Worm (Caenorhabditis elegans) whole organism, L4/young adult: ENCODE data around the gene C34C12.9.

ENCODE experiments used
- W03F9.2 ChIP-seq: fragments of 150-350 bp; optimal IDR thresholded peaks from 2 replicates; lab custom pipeline; 2014; ENCODE audit warnings: missing biosample characterization, missing genetic modification characterization
- dao-5 ChIP-seq: sonication (generic microtip); optimal IDR thresholded peaks from 2 replicates; lab custom pipeline; 2016; ENCODE audit warnings: missing genotype, missing genetic modification characterization, moderate library complexity, missing compliant biosample characterization
- him-1 ChIP-seq: sonication (generic microtip); optimal IDR thresholded peaks from 2 replicates; lab custom pipeline; 2016; ENCODE audit warnings: missing genotype, missing genetic modification reagents, missing genetic modification characterization, missing compliant biosample characterization

The C34C12.9 gene

DNA sequence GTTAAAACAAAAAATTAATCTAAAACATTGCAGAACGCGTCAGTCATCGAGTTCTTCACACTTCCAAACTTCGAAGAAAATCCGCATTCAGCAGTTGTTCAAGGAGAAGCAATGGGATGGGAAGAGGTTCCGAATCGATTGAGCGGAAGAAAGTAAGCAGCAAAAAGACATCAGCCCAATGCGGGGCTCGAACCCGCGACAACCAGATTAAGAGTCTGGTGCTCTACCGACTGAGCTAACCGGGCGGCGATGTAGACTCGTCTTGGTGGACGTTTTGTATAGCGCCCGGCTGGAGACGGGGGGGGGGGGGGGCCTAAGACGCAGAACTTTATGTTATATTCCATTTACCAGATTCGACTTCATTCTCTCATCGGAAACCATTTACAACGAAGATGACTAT, 48.6 kb downstream of the C34C12.9 start:
- no peak for TF ChIP-seq dao-5 (tag; lab: Kevin White, UChicago)
- no peak for TF ChIP-seq him-1 (tag; lab: Kevin White, UChicago)
- no peak for TF ChIP-seq W03F9.2 (tag; lab: Kevin White, UChicago)

DNA sequence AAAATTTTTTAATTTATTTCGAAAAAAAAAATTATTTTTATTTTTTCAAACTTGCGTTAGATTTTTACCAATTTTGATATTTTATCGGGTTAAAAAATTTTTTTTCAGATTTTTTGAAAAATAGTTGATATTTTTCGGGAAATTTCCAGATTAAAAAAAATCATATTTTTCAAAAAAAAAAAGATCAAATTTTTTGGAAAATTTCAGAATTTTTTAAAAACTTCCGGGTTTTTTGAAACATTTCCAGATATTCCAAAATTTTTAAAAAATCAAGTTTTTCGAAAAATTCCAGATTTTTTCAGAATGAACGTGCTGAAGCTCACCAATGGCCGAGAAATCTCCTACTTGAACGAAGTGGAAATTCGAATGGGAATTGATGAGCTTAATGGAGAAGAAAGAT, 49.9 kb downstream of the C34C12.9 start, which contains the start of gene metl-18:
metl-18 (plus strand) TSS at position 301 of the 400 bp plus-strand sequence.
- no peak for TF ChIP-seq dao-5 (tag; lab: Kevin White, UChicago)
- no peak for TF ChIP-seq him-1 (tag; lab: Kevin White, UChicago)
- TF ChIP-seq W03F9.2 (tag; lab: Kevin White, UChicago) = no peak

DNA sequence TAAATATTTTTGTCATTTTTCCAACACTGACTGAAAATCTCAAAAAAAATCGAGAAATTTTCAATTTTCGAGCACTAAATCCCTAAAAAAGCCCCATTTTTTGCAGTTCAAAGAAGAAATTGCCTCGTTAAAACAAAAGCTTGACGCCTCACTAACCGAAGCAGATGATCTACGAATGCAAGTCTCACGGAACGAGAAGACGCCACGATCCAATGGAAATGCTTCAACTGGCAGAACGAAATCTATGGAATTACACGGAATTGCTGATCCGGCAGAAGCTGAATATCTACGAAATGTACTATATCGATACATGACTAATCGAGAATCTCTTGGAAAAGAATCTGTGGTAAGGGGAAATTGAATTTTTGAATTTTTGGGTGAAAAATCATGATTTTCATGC, 51.4 kb downstream of the C34C12.9 start:
- TF ChIP-seq W03F9.2 (tag; lab: Kevin White, UChicago) = no peak
